Fruit fly (Drosophila melanogaster) whole organism, pupa: ENCODE measurements around the gene eff.

Source experiments
- CG10348 ChIP-seq: fragments of 200-800 bp; sonication (Bioruptor generic); IDR thresholded peaks from 2 replicates; pipeline ENCODE4 v1.3.6; 2022; ENCODE audit warnings: missing biosample characterization, missing genetic modification characterization
- CG12605 ChIP-seq: fragments of 200-800 bp; sonication (Bioruptor generic); IDR thresholded peaks from 2 replicates; pipeline ENCODE4 v1.3.6; 2022; ENCODE audit warnings: missing biosample characterization, missing genetic modification characterization
- CG13204 ChIP-seq: fragments of 200-800 bp; sonication (Bioruptor generic); optimal IDR thresholded peaks from 2 replicates; lab custom pipeline; 2018; ENCODE audit warnings: missing biosample characterization, mild to moderate bottlenecking, missing genetic modification characterization, moderate library complexity
- CG14655 ChIP-seq: fragments of 200-800 bp; sonication (Bioruptor generic); optimal IDR thresholded peaks from 3 replicates; lab custom pipeline; 2017; ENCODE audit warnings: mild to moderate bottlenecking, missing biosample characterization, missing genetic modification reagents, missing genetic modification characterization
- CG15710 ChIP-seq: fragments of 200-800 bp; sonication (Bioruptor generic); optimal IDR thresholded peaks from 2 replicates; lab custom pipeline; 2018; ENCODE audit warnings: missing biosample characterization, mild to moderate bottlenecking, missing genetic modification characterization, moderate library complexity
- CG17806 ChIP-seq: fragments of 200-800 bp; sonication (Bioruptor generic); optimal IDR thresholded peaks from 2 replicates; lab custom pipeline; 2018; ENCODE audit warnings: missing biosample characterization, mild to moderate bottlenecking, missing genetic modification characterization, moderate library complexity
- CG32121 ChIP-seq: fragments of 200-800 bp; sonication (Bioruptor generic); IDR thresholded peaks from 2 replicates; pipeline ENCODE4 v1.3.6; 2022; ENCODE audit warnings: missing biosample characterization, missing genetic modification characterization
- CG34367 ChIP-seq: fragments of 200-800 bp; sonication (Bioruptor generic); optimal IDR thresholded peaks from 2 replicates; lab custom pipeline; 2018; ENCODE audit warnings: missing biosample characterization, mild to moderate bottlenecking, missing genetic modification characterization
- CG4496 ChIP-seq: fragments of 200-800 bp; sonication (Bioruptor generic); IDR thresholded peaks from 3 replicates; pipeline ENCODE4 v1.3.6; 2022; ENCODE audit warnings: missing biosample characterization, missing genetic modification characterization
- CG8159 ChIP-seq: fragments of 200-800 bp; sonication (Bioruptor generic); optimal IDR thresholded peaks from 3 replicates; lab custom pipeline; 2018; ENCODE audit warnings: missing biosample characterization, mild to moderate bottlenecking, missing genetic modification characterization, moderate library complexity
- CG8301 ChIP-seq: fragments of 200-800 bp; sonication (Bioruptor generic); optimal IDR thresholded peaks from 2 replicates; lab custom pipeline; 2018; ENCODE audit warnings: missing biosample characterization, mild to moderate bottlenecking, missing genetic modification characterization
- CG9948 ChIP-seq: fragments of 200-800 bp; sonication (Bioruptor generic); optimal IDR thresholded peaks from 2 replicates; lab custom pipeline; 2018; ENCODE audit warnings: missing biosample characterization, mild to moderate bottlenecking, missing genetic modification characterization, moderate library complexity
- D1 ChIP-seq: fragments of 200-800 bp; sonication (Bioruptor generic); optimal IDR thresholded peaks from 2 replicates; lab custom pipeline; 2018; ENCODE audit warnings: missing biosample characterization, mild to moderate bottlenecking, missing genetic modification characterization, moderate library complexity
- EcR ChIP-seq: fragments of 200-800 bp; sonication (Bioruptor generic); optimal IDR thresholded peaks from 3 replicates; lab custom pipeline; 2019; ENCODE audit warnings: missing biosample characterization, missing genetic modification characterization, mild to moderate bottlenecking, moderate library complexity, missing genetic modification reagents
- Ets98B ChIP-seq: fragments of 200-800 bp; sonication (Bioruptor generic); IDR thresholded peaks from 2 replicates; pipeline ENCODE4 v1.3.6; 2022; ENCODE audit warnings: missing biosample characterization, missing genetic modification characterization
- Pif1A ChIP-seq: fragments of 200-800 bp; sonication (Bioruptor generic); optimal IDR thresholded peaks from 3 replicates; lab custom pipeline; 2016; ENCODE audit warnings: missing biosample characterization, missing genetic modification characterization
- Pif1B ChIP-seq: fragments of 200-800 bp; sonication (Bioruptor generic); optimal IDR thresholded peaks from 3 replicates; lab custom pipeline; 2016; ENCODE audit warnings: missing biosample characterization, missing genetic modification characterization
- Snoo ChIP-seq: fragments of 200-800 bp; sonication (Bioruptor generic); optimal IDR thresholded peaks from 3 replicates; lab custom pipeline; 2017; ENCODE audit warnings: missing biosample characterization, mild to moderate bottlenecking, missing genetic modification characterization, inconsistent platforms
- fd96Ca ChIP-seq: fragments of 200-800 bp; sonication (Bioruptor generic); IDR thresholded peaks from 3 replicates; pipeline ENCODE4 v1.3.6; 2022; ENCODE audit warnings: missing biosample characterization, missing genetic modification characterization
- gl ChIP-seq: fragments of 200-800 bp; sonication (Bioruptor generic); optimal IDR thresholded peaks from 2 replicates; lab custom pipeline; 2018; ENCODE audit warnings: missing biosample characterization, mild to moderate bottlenecking, missing genetic modification characterization
- rn ChIP-seq: fragments of 200-800 bp; sonication (Bioruptor generic); IDR thresholded peaks from 2 replicates; pipeline ENCODE4 v1.3.6; 2022; ENCODE audit warnings: missing biosample characterization, missing genetic modification characterization

Gene eff

DNA sequence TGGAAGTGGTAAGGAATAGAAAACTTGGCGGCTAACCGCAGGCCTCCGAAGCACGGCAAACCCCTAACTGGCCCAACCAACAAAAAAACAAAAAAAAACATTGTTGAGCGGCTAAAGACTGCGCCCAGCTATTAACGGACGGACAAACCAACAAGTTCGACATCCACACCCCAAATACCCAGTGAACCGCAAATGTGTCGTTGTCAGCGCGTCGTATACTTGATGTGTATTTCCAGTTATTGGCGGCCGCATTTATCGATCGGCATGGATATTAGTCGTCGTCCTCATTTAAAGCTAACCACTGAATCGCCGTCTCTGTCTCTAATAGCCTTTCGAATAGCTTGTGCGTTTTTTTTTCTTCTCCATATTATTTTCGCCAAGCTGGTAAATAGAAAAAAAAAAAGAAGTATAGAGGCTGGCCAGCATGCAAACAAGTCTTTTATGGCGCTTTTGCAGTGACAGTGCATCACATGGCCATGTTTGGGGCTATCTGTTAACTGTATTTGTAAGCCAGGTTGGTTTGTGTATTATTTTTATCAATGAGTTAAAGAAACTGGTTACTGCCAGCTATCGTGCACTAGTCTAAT is 25.4 kb upstream of the eff start:
- TF ChIP-seq CG8159 (tag; lab: Kevin White, UChicago) (no peak), CG13204 (no peak), gl (no peak), CG14655 (GFP tag; lab: Kevin White, UChicago) (no peak), CG32121 (GFP tag; lab: Robert Waterston, UW) (no peak), CG9948 (tag; lab: Kevin White, UChicago) (no peak), D1 (no peak), CG17806 (no peak), Pif1A (GFP tag; lab: Kevin White, UChicago) (no peak), Ets98B (GFP tag; lab: Robert Waterston, UW) (peak; percentile 29; the same call in 1 of the 2 replicates), CG10348 (GFP tag; lab: Robert Waterston, UW) (no peak), CG4496 (GFP tag; lab: Robert Waterston, UW) (0 out of 3 replicates have a peak, but pooled peaks have one; percentile 13), fd96Ca (GFP tag; lab: Robert Waterston, UW) (0 out of 3 replicates have a peak, but pooled peaks have one; percentile 39), rn (GFP tag; lab: Robert Waterston, UW) (no peak), CG34367 (no peak), CG12605 (0 out of 2 replicates have a peak, but pooled peaks have one; percentile 28), CG15710 (tag; lab: Kevin White, UChicago) (no peak)

- TF ChIP-seq CG4496 (GFP tag; lab: Robert Waterston, UW), result peak; percentile 88
- peak; percentile 48 for TF ChIP-seq CG17806
- no peak for TF ChIP-seq D1
- TF ChIP-seq Ets98B (GFP tag; lab: Robert Waterston, UW), result peak; percentile 81
- peak; percentile 65 for TF ChIP-seq CG8159 (tag; lab: Kevin White, UChicago)
- peak; percentile 54 for TF ChIP-seq CG15710 (tag; lab: Kevin White, UChicago)
- no peak for TF ChIP-seq rn (GFP tag; lab: Robert Waterston, UW)
- no peak for TF ChIP-seq CG10348 (GFP tag; lab: Robert Waterston, UW)
- peak; percentile 60; the same call in 1 of the 2 replicates for TF ChIP-seq CG32121 (GFP tag; lab: Robert Waterston, UW)
- peak; percentile 69 for TF ChIP-seq CG12605
- peak; percentile 66 for TF ChIP-seq gl
- TF ChIP-seq CG13204, result peak; percentile 63
- TF ChIP-seq Pif1B (GFP tag; lab: Kevin White, UChicago), result peak; percentile 78
- peak; percentile 59 for TF ChIP-seq EcR (GFP tag; lab: Kevin White, UChicago)
- TF ChIP-seq CG9948 (tag; lab: Kevin White, UChicago), result peak; percentile 39
- peak; percentile 88 for TF ChIP-seq Pif1A (GFP tag; lab: Kevin White, UChicago)
- TF ChIP-seq CG14655 (GFP tag; lab: Kevin White, UChicago), result peak; percentile 62
- peak; percentile 81; the same call in 2 of the 3 replicates for TF ChIP-seq fd96Ca (GFP tag; lab: Robert Waterston, UW)
- TF ChIP-seq CG34367, result peak; percentile 44
- TF ChIP-seq CG8301 (tag; lab: Kevin White, UChicago), result peak; percentile 56
- peak; percentile 40 for TF ChIP-seq Snoo
- TF ChIP-seq, all 21 proteins: peak for 18
These were observed 24.4 kb upstream of the eff start for dm6 chr3R:14765364-14765993.

DNA sequence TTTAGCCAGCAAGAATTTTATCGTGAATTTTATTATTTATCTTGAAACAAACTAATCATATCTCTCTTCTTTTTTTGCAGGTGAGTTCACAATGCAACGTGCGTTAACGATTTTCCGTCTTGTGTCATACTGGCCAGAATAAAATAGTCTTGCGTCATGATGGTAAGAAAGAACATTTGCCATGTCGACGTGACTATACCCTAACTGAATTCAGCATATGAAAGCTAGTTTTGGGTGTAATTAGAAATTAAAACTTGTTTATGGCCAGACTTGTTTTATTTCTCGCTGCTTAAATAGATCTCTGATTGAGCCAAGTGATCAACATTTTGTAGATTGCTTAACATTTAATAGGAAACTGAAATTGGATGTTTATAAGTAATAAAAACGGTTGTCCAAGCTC is 23.0 kb upstream of the eff start:
- TF ChIP-seq CG17806 (peak; percentile 4), CG4496 (GFP tag; lab: Robert Waterston, UW) (no peak), Pif1A (GFP tag; lab: Kevin White, UChicago) (no peak), CG10348 (GFP tag; lab: Robert Waterston, UW) (no peak)
- TF ChIP-seq, all 21 proteins: peak for 1

dm6 chr3R:14763487-14763886 is 22.4 kb upstream of the eff start:
- TF ChIP-seq CG32121 (GFP tag; lab: Robert Waterston, UW), result no peak
- no peak for TF ChIP-seq CG13204
- no peak for TF ChIP-seq CG10348 (GFP tag; lab: Robert Waterston, UW)
- TF ChIP-seq EcR (GFP tag; lab: Kevin White, UChicago), result no peak
- TF ChIP-seq CG34367, result no peak
- no peak for TF ChIP-seq CG12605
- no peak for TF ChIP-seq rn (GFP tag; lab: Robert Waterston, UW)
- no peak for TF ChIP-seq fd96Ca (GFP tag; lab: Robert Waterston, UW)
- no peak for TF ChIP-seq CG8159 (tag; lab: Kevin White, UChicago)
- no peak for TF ChIP-seq CG8301 (tag; lab: Kevin White, UChicago)
- TF ChIP-seq CG4496 (GFP tag; lab: Robert Waterston, UW), result no peak
- TF ChIP-seq Pif1A (GFP tag; lab: Kevin White, UChicago), result no peak
- no peak for TF ChIP-seq CG9948 (tag; lab: Kevin White, UChicago)
- TF ChIP-seq Pif1B (GFP tag; lab: Kevin White, UChicago), result no peak
- TF ChIP-seq gl, result no peak
- TF ChIP-seq CG15710 (tag; lab: Kevin White, UChicago), result no peak
- no peak for TF ChIP-seq CG14655 (GFP tag; lab: Kevin White, UChicago)
- no peak for TF ChIP-seq CG17806
- TF ChIP-seq D1, result no peak
- TF ChIP-seq Snoo, result no peak

DNA sequence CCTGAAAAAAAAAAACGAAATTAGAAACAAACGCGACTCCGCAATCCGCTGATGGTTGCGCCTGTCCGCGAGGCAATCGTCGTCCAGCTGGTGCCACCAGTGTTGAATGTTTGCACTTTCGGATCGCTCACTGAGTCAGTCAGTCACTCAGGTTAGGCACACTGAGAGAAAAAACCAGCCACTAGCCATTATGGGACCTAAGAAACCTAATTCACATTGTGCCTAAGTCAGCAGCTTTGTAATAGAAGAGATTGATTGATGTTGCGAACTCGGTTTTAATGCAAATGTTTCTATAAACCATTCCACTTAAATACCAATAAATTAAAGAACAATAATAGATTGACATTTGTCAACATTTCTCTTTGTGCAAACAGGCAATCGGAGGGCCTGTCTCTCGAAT is 19.9 kb upstream of the eff start:
- TF ChIP-seq CG32121 (GFP tag; lab: Robert Waterston, UW) (peak; percentile 38; the same call in 1 of the 2 replicates), fd96Ca (GFP tag; lab: Robert Waterston, UW) (no peak; the same call in 2 of the 3 replicates), Snoo (no peak), rn (GFP tag; lab: Robert Waterston, UW) (no peak), D1 (no peak), CG14655 (GFP tag; lab: Kevin White, UChicago) (no peak), CG34367 (no peak), CG8159 (tag; lab: Kevin White, UChicago) (no peak), CG4496 (GFP tag; lab: Robert Waterston, UW) (0 out of 3 replicates have a peak, but pooled peaks have one; percentile 18), gl (no peak), Ets98B (GFP tag; lab: Robert Waterston, UW) (peak; percentile 57), CG17806 (no peak), CG9948 (tag; lab: Kevin White, UChicago) (no peak), Pif1A (GFP tag; lab: Kevin White, UChicago) (no peak), CG10348 (GFP tag; lab: Robert Waterston, UW) (no peak), CG8301 (tag; lab: Kevin White, UChicago) (peak; percentile 11), CG13204 (no peak), Pif1B (GFP tag; lab: Kevin White, UChicago) (no peak), CG12605 (no peak), EcR (GFP tag; lab: Kevin White, UChicago) (no peak)
